Fruit fly (Drosophila melanogaster): Measurements from ENCODE around the gene CG14605.

The CG14605 gene

dm6 chr3R:7187093-7187912 is 32.2 kb downstream of the CG14605 start (continued):
- 0 out of 3 replicates have a peak, but pooled peaks have one; percentile 31 for TF ChIP-seq Doc3 (GFP tag; IDR thresholded peaks at IDR 0.05; ENCODE audit: partially characterized antibody)
- peak; percentile 24 for TF ChIP-seq yki (optimal IDR thresholded peaks at IDR 0.05)
- no peak for TF ChIP-seq toy (GFP tag; IDR thresholded peaks at IDR 0.05)
- no peak for TF ChIP-seq HLH3B (GFP tag; IDR thresholded peaks at IDR 0.05)
- peak; percentile 65 for TF ChIP-seq ftz-f1 (GFP tag; optimal IDR thresholded peaks at IDR 0.05)
- TF ChIP-seq trh (GFP tag; optimal IDR thresholded peaks at IDR 0.05) = no peak
- TF ChIP-seq Hr39 (optimal IDR thresholded peaks at IDR 0.05) = no peak
- no peak for TF ChIP-seq usp (GFP tag; optimal IDR thresholded peaks at IDR 0.05)
- TF ChIP-seq chinmo (GFP tag; IDR thresholded peaks at IDR 0.05; ENCODE audit: partially characterized antibody) = 0 out of 4 replicates have a peak, but pooled peaks have one; percentile 52
- TF ChIP-seq cg (GFP tag; optimal IDR thresholded peaks at IDR 0.05) = peak; percentile 96
- peak; percentile 14 for TF ChIP-seq CG17829 (tag; optimal IDR thresholded peaks at IDR 0.05)
- peak; percentile 22 for TF ChIP-seq ind (GFP tag; optimal IDR thresholded peaks at IDR 0.05)
- peak; percentile 87 for TF ChIP-seq nerfin-1 (tag; optimal IDR thresholded peaks at IDR 0.05)
- TF ChIP-seq CG10462 (GFP tag; optimal IDR thresholded peaks at IDR 0.05) = peak; percentile 23
- TF ChIP-seq Xrp1 (GFP tag; IDR thresholded peaks at IDR 0.05) = 0 out of 2 replicates have a peak, but pooled peaks have one; percentile 30
- TF ChIP-seq zf30C (GFP tag; optimal IDR thresholded peaks at IDR 0.05) = peak; percentile 72
- TF ChIP-seq ranshi (GFP tag; IDR thresholded peaks at IDR 0.05) = 0 out of 2 replicates have a peak, but pooled peaks have one; percentile 13
- TF ChIP-seq Meics (GFP tag; optimal IDR thresholded peaks at IDR 0.05) = peak; percentile 9
- peak; percentile 15 for TF ChIP-seq CG2120 (GFP tag; optimal IDR thresholded peaks at IDR 0.05)
- peak; percentile 84 to 92 for TF ChIP-seq Trl (optimal IDR thresholded peaks at IDR 0.05)
- TF ChIP-seq Trl (GFP tag; optimal IDR thresholded peaks at IDR 0.05) = peak; percentile 31
- TF ChIP-seq CG18262 (tag; optimal IDR thresholded peaks at IDR 0.05) = peak; percentile 45
- TF ChIP-seq CG10979 (tag; optimal IDR thresholded peaks at IDR 0.05) = peak; percentile 24
- TF ChIP-seq H2.0 (GFP tag; IDR thresholded peaks at IDR 0.05) = 0 out of 2 replicates have a peak, but pooled peaks have one; percentile 15
- peak; percentile 19 for TF ChIP-seq gfzf (GFP tag; optimal IDR thresholded peaks at IDR 0.05)
- TF ChIP-seq CG12391 (tag; optimal IDR thresholded peaks at IDR 0.05) = peak; percentile 45
- TF ChIP-seq CG8281 (tag; optimal IDR thresholded peaks at IDR 0.05) = peak; percentile 96
- no peak for TF ChIP-seq fd102C (GFP tag; optimal IDR thresholded peaks at IDR 0.05)

- TF ChIP-seq crp (GFP tag; optimal IDR thresholded peaks at IDR 0.05) (peak in 1 of 2 experiments; percentile 4), bsh (GFP tag; optimal IDR thresholded peaks at IDR 0.05) (no peak), CG32772 (GFP tag; IDR thresholded peaks at IDR 0.05) (no peak), Sry-β (GFP tag; optimal IDR thresholded peaks at IDR 0.05) (peak; percentile 79), CG15011 (GFP tag; optimal IDR thresholded peaks at IDR 0.05) (no peak), ftz-f1 (GFP tag; optimal IDR thresholded peaks at IDR 0.05) (no peak), amos (GFP tag; IDR thresholded peaks at IDR 0.05; ENCODE audit: partially characterized antibody) (peak; percentile 61), Scr (GFP tag; IDR thresholded peaks at IDR 0.05; ENCODE audit: partially characterized antibody) (peak; percentile 60; the same call in 1 of the 2 replicates), MBD-R2 (GFP tag; IDR thresholded peaks at IDR 0.05) (peak; percentile 73), Dip3 (GFP tag; optimal IDR thresholded peaks at IDR 0.05) (no peak), CG6854 (GFP tag; optimal IDR thresholded peaks at IDR 0.05) (no peak), CG10543 (GFP tag; optimal IDR thresholded peaks at IDR 0.05) (no peak), CG33213 (GFP tag; optimal IDR thresholded peaks at IDR 0.05) (no peak), CG13287 (GFP tag; IDR thresholded peaks at IDR 0.05; ENCODE audit: partially characterized antibody) (peak; percentile 45; the same call in 1 of the 2 replicates), HLH3B (GFP tag; IDR thresholded peaks at IDR 0.05) (no peak), CG17612 (GFP tag; IDR thresholded peaks at IDR 0.05) (no peak), gro (GFP tag; optimal IDR thresholded peaks at IDR 0.05) (no peak), chinmo (GFP tag; IDR thresholded peaks at IDR 0.05; ENCODE audit: partially characterized antibody) (0 out of 4 replicates have a peak, but pooled peaks have one; percentile 25), eve (GFP tag; optimal IDR thresholded peaks at IDR 0.05) (no peak), hbn (GFP tag; IDR thresholded peaks at IDR 0.05; ENCODE audit: partially characterized antibody) (0 out of 2 replicates have a peak, but pooled peaks have one; percentile 20), CG12659 (GFP tag; optimal IDR thresholded peaks at IDR 0.05) (peak; percentile 71)
Measured at dm6 chr3R:7186242-7187092, 33.0 kb downstream of the CG14605 start, which contains the start of the genes CG10055 and lap. Gene CG10055 (minus strand): TSS chr3R:7186673. Gene lap (plus strand): TSS chr3R:7186994.

Data from whole organism, embryonic.